Fruit fly (Drosophila melanogaster) whole organism, embryonic: ENCODE results near the gene CG3277.

Experiments
- Ada2b ChIP-seq: fragments of 200-800 bp; sonication (Bioruptor generic); IDR thresholded peaks from 2 replicates; pipeline ENCODE4 v1.3.6; 2022; ENCODE audit warnings: missing biosample characterization, missing genetic modification characterization
- C15 ChIP-seq: fragments of 200-800 bp; sonication (Bioruptor generic); IDR thresholded peaks from 3 replicates; pipeline ENCODE4 v1.3.6; 2022; ENCODE audit warnings: missing biosample characterization, missing genetic modification characterization
- CG11398 ChIP-seq: fragments of 200-800 bp; sonication (Bioruptor generic); optimal IDR thresholded peaks from 2 replicates; lab custom pipeline; 2016; ENCODE audit warnings: missing biosample characterization, missing genetic modification characterization
- CG11504 ChIP-seq: fragments of 200-800 bp; sonication (Bioruptor generic); optimal IDR thresholded peaks from 3 replicates; lab custom pipeline; 2019; ENCODE audit warnings: missing biosample characterization, mild to moderate bottlenecking, missing genetic modification characterization, moderate library complexity
- CG12391 ChIP-seq: fragments of 200-800 bp; sonication (Bioruptor generic); optimal IDR thresholded peaks from 3 replicates; lab custom pipeline; 2018; ENCODE audit warnings: missing biosample characterization, mild to moderate bottlenecking, missing genetic modification characterization, moderate library complexity
- CG12744 ChIP-seq: fragments of 200-800 bp; sonication (Bioruptor generic); optimal IDR thresholded peaks from 2 replicates; lab custom pipeline; 2016; ENCODE audit warnings: missing biosample characterization, missing genetic modification characterization
- CG13287 ChIP-seq: fragments of 200-800 bp; sonication (Bioruptor generic); IDR thresholded peaks from 2 replicates; pipeline ENCODE4 v1.3.6; 2022; ENCODE audit warnings: missing biosample characterization, missing genetic modification characterization; ENCODE audit not compliant: partially characterized antibody
- CG13894 ChIP-seq: fragments of 200-800 bp; sonication (Bioruptor generic); optimal IDR thresholded peaks from 3 replicates; lab custom pipeline; 2018; ENCODE audit warnings: missing biosample characterization, mild to moderate bottlenecking, missing genetic modification characterization, moderate library complexity
- CG15011 ChIP-seq: fragments of 200-800 bp; sonication (Bioruptor generic); optimal IDR thresholded peaks from 3 replicates; lab custom pipeline; 2018; ENCODE audit warnings: missing biosample characterization, mild to moderate bottlenecking, missing genetic modification characterization
- CG1647 ChIP-seq: fragments of 200-800 bp; sonication (Bioruptor generic); optimal IDR thresholded peaks from 3 replicates; lab custom pipeline; 2016; ENCODE audit warnings: missing biosample characterization, missing genetic modification characterization
- CG33213 ChIP-seq: fragments of 200-800 bp; sonication (Bioruptor generic); optimal IDR thresholded peaks from 3 replicates; lab custom pipeline; 2016; ENCODE audit warnings: missing biosample characterization, missing genetic modification characterization
- CG43689 ChIP-seq: fragments of 200-800 bp; sonication (Bioruptor generic); IDR thresholded peaks from 2 replicates; pipeline ENCODE4 v1.3.6; 2022; ENCODE audit warnings: missing biosample characterization, missing genetic modification characterization
- CG6654 ChIP-seq: fragments of 200-800 bp; sonication (Bioruptor generic); optimal IDR thresholded peaks from 2 replicates; lab custom pipeline; 2017; ENCODE audit warnings: missing biosample characterization, mild to moderate bottlenecking, missing genetic modification characterization
- CG6689 ChIP-seq: fragments of 200-800 bp; sonication (Bioruptor generic); IDR thresholded peaks from 2 replicates; pipeline ENCODE4 v1.3.6; 2022; ENCODE audit warnings: missing biosample characterization, missing genetic modification characterization
- CG6854 ChIP-seq: fragments of 200-800 bp; sonication (Bioruptor generic); optimal IDR thresholded peaks from 3 replicates; lab custom pipeline; 2017; ENCODE audit warnings: missing biosample characterization, mild to moderate bottlenecking, missing genetic modification characterization
- CG7372 ChIP-seq: fragments of 200-800 bp; sonication (Bioruptor generic); IDR thresholded peaks from 2 replicates; pipeline ENCODE4 v1.3.6; 2022; ENCODE audit warnings: missing biosample characterization, missing genetic modification characterization
- CG7556 ChIP-seq: fragments of 200-800 bp; sonication (Bioruptor generic); optimal IDR thresholded peaks from 2 replicates; lab custom pipeline; 2017; ENCODE audit warnings: missing biosample characterization, mild to moderate bottlenecking, missing genetic modification characterization
- CG8478 ChIP-seq: fragments of >200 bp; optimal IDR thresholded peaks from 2 replicates; lab custom pipeline; 2018
- CG8765 ChIP-seq: fragments of 200-800 bp; sonication (Bioruptor generic); IDR thresholded peaks from 2 replicates; pipeline ENCODE4 v1.3.6; 2022; ENCODE audit warnings: missing biosample characterization, missing genetic modification characterization
- CG9876 ChIP-seq: fragments of 200-800 bp; sonication (Bioruptor generic); optimal IDR thresholded peaks from 2 replicates; lab custom pipeline; 2016; ENCODE audit warnings: missing biosample characterization, missing genetic modification characterization
- CHES-1-like ChIP-seq: fragments of 200-800 bp; sonication (Bioruptor generic); optimal IDR thresholded peaks from 2 replicates; lab custom pipeline; 2016; ENCODE audit warnings: missing biosample characterization, missing genetic modification characterization
- D ChIP-seq, 2 experiments: fragments of 200-800 bp in 1 of 2; fragments of >200 bp in 1 of 2; sonication (Bioruptor generic) in 1 of 2; optimal IDR thresholded peaks; 2 replicates in 1 of 2; 3 replicates in 1 of 2; lab custom pipeline; 2017; ENCODE audit warnings: mild to moderate bottlenecking in 1 of 2, missing biosample characterization in 1 of 2, missing genetic modification characterization in 1 of 2, missing genetic modification reagents in 1 of 2
- D19B ChIP-seq: fragments of 200-800 bp; sonication (Bioruptor generic); optimal IDR thresholded peaks from 2 replicates; lab custom pipeline; 2017; ENCODE audit warnings: missing biosample characterization, mild to moderate bottlenecking, missing genetic modification characterization
- E2f1 ChIP-seq: fragments of 200-800 bp; sonication (Bioruptor generic); IDR thresholded peaks from 2 replicates; pipeline ENCODE4 v1.3.6; 2022; ENCODE audit warnings: missing biosample characterization, missing genetic modification characterization
- Elba2 ChIP-seq: fragments of 200-800 bp; sonication (Bioruptor generic); optimal IDR thresholded peaks from 3 replicates; lab custom pipeline; 2016; ENCODE audit warnings: missing biosample characterization, missing genetic modification characterization
- Fer1 ChIP-seq: fragments of 200-800 bp; sonication (Bioruptor generic); optimal IDR thresholded peaks from 2 replicates; lab custom pipeline; 2017; ENCODE audit warnings: missing biosample characterization, mild to moderate bottlenecking, missing genetic modification characterization
- H2.0 ChIP-seq: fragments of 200-800 bp; sonication (Bioruptor generic); IDR thresholded peaks from 2 replicates; pipeline ENCODE4 v1.3.6; 2022; ENCODE audit warnings: missing biosample characterization, missing genetic modification characterization
- Hmr ChIP-seq: fragments of 200-800 bp; sonication (Bioruptor generic); optimal IDR thresholded peaks from 3 replicates; lab custom pipeline; 2017; ENCODE audit warnings: mild to moderate bottlenecking, missing biosample characterization, missing genetic modification reagents, missing genetic modification characterization
- Lim3 ChIP-seq: fragments of 200-800 bp; sonication (Bioruptor generic); IDR thresholded peaks from 2 replicates; pipeline ENCODE4 v1.3.6; 2022; ENCODE audit warnings: missing biosample characterization, missing genetic modification characterization
- Max ChIP-seq: fragments of 200-800 bp; sonication (Bioruptor generic); optimal IDR thresholded peaks from 2 replicates; lab custom pipeline; 2016; ENCODE audit warnings: missing biosample characterization, mild to moderate bottlenecking, missing genetic modification characterization
- Med ChIP-seq: fragments of 200-800 bp; sonication (Bioruptor generic); peaks from one replicate; lab custom pipeline; 2016; ENCODE audit warnings: missing biosample characterization, missing genetic modification characterization, mild to moderate bottlenecking, inconsistent platforms, moderate library complexity
- Myb ChIP-seq: fragments of 200-800 bp; sonication (Bioruptor generic); optimal IDR thresholded peaks from 2 replicates; lab custom pipeline; 2016; ENCODE audit warnings: missing biosample characterization, missing genetic modification characterization
- NK7.1 ChIP-seq: fragments of 200-800 bp; sonication (Bioruptor generic); optimal IDR thresholded peaks from 3 replicates; lab custom pipeline; 2016; ENCODE audit warnings: missing biosample characterization, missing genetic modification characterization
- Oaz ChIP-seq: fragments of 200-800 bp; sonication (Bioruptor generic); IDR thresholded peaks from 2 replicates; pipeline ENCODE4 v1.3.6; 2022; ENCODE audit warnings: missing biosample characterization, missing genetic modification characterization
- Sry-δ ChIP-seq: fragments of 200-800 bp; sonication (Bioruptor generic); optimal IDR thresholded peaks from 2 replicates; lab custom pipeline; 2016; ENCODE audit warnings: missing biosample characterization, missing genetic modification characterization
- Trl ChIP-seq, 3 experiments: fragments of >200 bp in 2 of 3; fragments of 200-800 bp in 1 of 3; sonication (Bioruptor generic) in 1 of 3; optimal IDR thresholded peaks; 2 replicates in 1 of 3; 3 replicates in 2 of 3; lab custom pipeline; 2016 to 2017; ENCODE audit warnings: missing biosample characterization in 1 of 3, missing genetic modification characterization in 1 of 3
- Vsx1 ChIP-seq: fragments of 200-800 bp; sonication (Bioruptor generic); optimal IDR thresholded peaks from 2 replicates; lab custom pipeline; 2017; ENCODE audit warnings: missing biosample characterization, mild to moderate bottlenecking, missing genetic modification characterization, missing genetic modification reagents
- az2 ChIP-seq: fragments of 200-800 bp; sonication (Bioruptor generic); optimal IDR thresholded peaks from 3 replicates; lab custom pipeline; 2016; ENCODE audit warnings: missing biosample characterization, missing genetic modification characterization
- dimm ChIP-seq: fragments of 200-800 bp; sonication (Bioruptor generic); IDR thresholded peaks from 2 replicates; pipeline ENCODE4 v1.3.6; 2022; ENCODE audit warnings: missing biosample characterization, missing genetic modification characterization
- ewg ChIP-seq: fragments of 200-800 bp; sonication (Bioruptor generic); optimal IDR thresholded peaks from 3 replicates; lab custom pipeline; 2017; ENCODE audit warnings: mild to moderate bottlenecking, missing biosample characterization, missing genetic modification reagents, missing genetic modification characterization
- fd102C ChIP-seq: fragments of 200-800 bp; sonication (Bioruptor generic); optimal IDR thresholded peaks from 2 replicates; lab custom pipeline; 2018; ENCODE audit warnings: missing biosample characterization, mild to moderate bottlenecking, missing genetic modification characterization, moderate library complexity
- grn ChIP-seq: fragments of 200-800 bp; sonication (Bioruptor generic); optimal IDR thresholded peaks from 3 replicates; lab custom pipeline; 2017; ENCODE audit warnings: missing biosample characterization, missing genetic modification characterization
- inv ChIP-seq: fragments of 200-800 bp; sonication (Bioruptor generic); IDR thresholded peaks from 2 replicates; pipeline ENCODE4 v1.3.6; 2022; ENCODE audit warnings: missing biosample characterization, missing genetic modification characterization; ENCODE audit not compliant: partially characterized antibody
- kah ChIP-seq: fragments of 200-800 bp; sonication (Bioruptor generic); optimal IDR thresholded peaks from 2 replicates; lab custom pipeline; 2018; ENCODE audit warnings: missing biosample characterization, mild to moderate bottlenecking, missing genetic modification characterization
- ken ChIP-seq: fragments of 200-800 bp; sonication (Bioruptor generic); IDR thresholded peaks from 3 replicates; pipeline ENCODE4 v1.3.6; 2022; ENCODE audit warnings: missing biosample characterization, missing genetic modification characterization
- klu ChIP-seq: fragments of 200-800 bp; sonication (Bioruptor generic); IDR thresholded peaks from 2 replicates; pipeline ENCODE4 v1.3.6; 2022; ENCODE audit warnings: missing biosample characterization, missing genetic modification characterization
- nmo ChIP-seq: fragments of 200-800 bp; sonication (Bioruptor generic); optimal IDR thresholded peaks from 2 replicates; lab custom pipeline; 2018; ENCODE audit warnings: missing biosample characterization, mild to moderate bottlenecking, missing genetic modification characterization, moderate library complexity
- odd ChIP-seq: fragments of 200-800 bp; sonication (Bioruptor generic); optimal IDR thresholded peaks from 2 replicates; lab custom pipeline; 2017; ENCODE audit warnings: missing biosample characterization, mild to moderate bottlenecking, missing genetic modification characterization
- pb ChIP-seq: fragments of 200-800 bp; sonication (Bioruptor generic); optimal IDR thresholded peaks from 3 replicates; lab custom pipeline; 2016; ENCODE audit warnings: missing biosample characterization, missing genetic modification characterization
- rib ChIP-seq: fragments of 200-800 bp; sonication (Bioruptor generic); IDR thresholded peaks from 2 replicates; pipeline ENCODE4 v1.3.6; 2022; ENCODE audit warnings: missing biosample characterization, missing genetic modification characterization
- tx ChIP-seq: fragments of 200-800 bp; sonication (Bioruptor generic); optimal IDR thresholded peaks from 2 replicates; lab custom pipeline; 2016; ENCODE audit warnings: missing biosample characterization, missing genetic modification characterization

The CG3277 gene

dm6 chr2L:3366043-3366679 lies 62.3 kb downstream of the CG3277 start (continued):
- TF ChIP-seq klu (GFP tag; lab: Robert Waterston, UW) (no peak), CG6689 (GFP tag; lab: Robert Waterston, UW) (no peak), rib (peak; percentile 64; the same call in 1 of the 2 replicates), D19B (GFP tag; lab: Kevin White, UChicago) (no peak), Vsx1 (GFP tag; lab: Kevin White, UChicago) (peak; percentile 43), Fer1 (peak; percentile 20), az2 (GFP tag; lab: Kevin White, UChicago) (no peak), fd102C (GFP tag; lab: Kevin White, UChicago) (no peak), Max (no peak), CG7372 (no peak), tx (GFP tag; lab: Kevin White, UChicago) (no peak), NK7.1 (GFP tag; lab: Kevin White, UChicago) (no peak), CG11398 (GFP tag; lab: Kevin White, UChicago) (no peak), CG8478 (lab: Kevin White, UChicago) (no peak), CG6854 (no peak), Lim3 (GFP tag; lab: Robert Waterston, UW) (no peak), CHES-1-like (GFP tag; lab: Kevin White, UChicago) (no peak), Myb (GFP tag; lab: Kevin White, UChicago) (no peak), CG33213 (GFP tag; lab: Kevin White, UChicago) (no peak), Hmr (GFP tag; lab: Kevin White, UChicago) (no peak), kah (GFP tag; lab: Kevin White, UChicago) (no peak), D (optimal IDR thresholded peaks at IDR 0.05; lab: Kevin White, UChicago) (no peak), D (GFP tag; optimal IDR thresholded peaks at IDR 0.05; lab: Kevin White, UChicago) (no peak), inv (GFP tag; lab: Robert Waterston, UW) (no peak), CG13287 (GFP tag; lab: Robert Waterston, UW) (no peak), ewg (GFP tag; lab: Kevin White, UChicago) (no peak), nmo (GFP tag; lab: Kevin White, UChicago) (no peak), dimm (GFP tag; lab: Robert Waterston, UW) (no peak), CG43689 (no peak), CG15011 (GFP tag; lab: Kevin White, UChicago) (no peak), CG12744 (GFP tag; lab: Kevin White, UChicago) (no peak), Sry-δ (GFP tag; lab: Kevin White, UChicago) (no peak), E2f1 (GFP tag; lab: Robert Waterston, UW) (no peak), CG8765 (GFP tag; lab: Robert Waterston, UW) (no peak), Med (GFP tag; lab: Kevin White, UChicago) (peak; percentile 73), grn (GFP tag; lab: Kevin White, UChicago) (peak; percentile 99), CG6654 (GFP tag; lab: Kevin White, UChicago) (no peak), ken (GFP tag; lab: Robert Waterston, UW) (no peak), CG1647 (GFP tag; lab: Kevin White, UChicago) (no peak), Trl (optimal IDR thresholded peaks at IDR 0.05; lab: Kevin White, UChicago) (no peak), Trl (GFP tag; optimal IDR thresholded peaks at IDR 0.05; lab: Kevin White, UChicago) (no peak), CG13894 (tag; lab: Kevin White, UChicago) (no peak), odd (GFP tag; lab: Kevin White, UChicago) (no peak), H2.0 (no peak), CG11504 (tag; lab: Kevin White, UChicago) (no peak), CG7556 (GFP tag; lab: Kevin White, UChicago) (no peak), Oaz (GFP tag; lab: Robert Waterston, UW) (no peak), Elba2 (no peak), CG12391 (tag; lab: Kevin White, UChicago) (no peak), Ada2b (no peak), C15 (GFP tag; lab: Robert Waterston, UW) (no peak), CG9876 (GFP tag; lab: Kevin White, UChicago) (no peak), pb (GFP tag; lab: Kevin White, UChicago) (no peak)
